Fruit fly (Drosophila melanogaster) Kc167 (cell line): Measurements from ENCODE around the gene CG11248.

Experiments
- Myc ChIP-seq: fragments of >200 bp; optimal IDR thresholded peaks from 2 replicates; lab custom pipeline; 2017; ENCODE audit warnings: missing external identifiers
- Sin3A ChIP-seq: fragments of >200 bp; optimal IDR thresholded peaks from 2 replicates; lab custom pipeline; 2018; ENCODE audit warnings: missing external identifiers
- h ChIP-seq: fragments of >200 bp; optimal IDR thresholded peaks from 3 replicates; lab custom pipeline; 2018; ENCODE audit warnings: missing external identifiers
- insv ChIP-seq: fragments of >200 bp; optimal IDR thresholded peaks from 3 replicates; lab custom pipeline; 2018; ENCODE audit warnings: missing external identifiers
- psq ChIP-seq: fragments of >200 bp; optimal IDR thresholded peaks from 2 replicates; lab custom pipeline; 2017; ENCODE audit warnings: missing external identifiers
- ttk ChIP-seq: sonication (Bioruptor generic); optimal IDR thresholded peaks from 2 replicates; lab custom pipeline; 2017; ENCODE audit warnings: missing external identifiers

CG11248 gene

DNA sequence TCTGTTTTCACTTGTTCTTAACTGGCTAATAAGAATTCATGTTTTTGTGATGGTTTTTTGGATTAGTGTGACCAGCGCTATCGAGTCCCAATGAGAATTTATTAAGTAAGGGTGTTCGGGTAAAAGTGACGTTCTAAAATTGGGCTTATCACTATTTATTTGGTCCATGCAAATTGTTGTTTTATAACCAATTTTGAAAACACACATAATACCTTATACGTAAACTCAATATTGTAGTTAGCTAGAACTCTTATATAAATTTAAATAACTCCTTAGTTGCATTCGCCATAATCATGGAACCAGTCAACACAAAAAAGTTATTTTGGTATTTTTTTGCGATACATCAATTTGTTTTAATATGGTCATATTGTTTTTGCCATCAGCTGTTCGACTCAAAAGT, at the start of gene CG11248, which contains the start of gene Als2:
TSS of gene CG11248 (plus strand) at position 364 of the 400 bp plus-strand sequence.
TSS of gene Als2 (minus strand) at position 69 of the 400 bp plus-strand sequence.
- TF ChIP-seq insv, result no peak
- no peak for TF ChIP-seq ttk (lab: Kevin White, UChicago)
- no peak for TF ChIP-seq psq
- TF ChIP-seq h, result no peak
- TF ChIP-seq Myc (lab: Kevin White, UChicago), result no peak
- no peak for TF ChIP-seq Sin3A (lab: Kevin White, UChicago)

DNA sequence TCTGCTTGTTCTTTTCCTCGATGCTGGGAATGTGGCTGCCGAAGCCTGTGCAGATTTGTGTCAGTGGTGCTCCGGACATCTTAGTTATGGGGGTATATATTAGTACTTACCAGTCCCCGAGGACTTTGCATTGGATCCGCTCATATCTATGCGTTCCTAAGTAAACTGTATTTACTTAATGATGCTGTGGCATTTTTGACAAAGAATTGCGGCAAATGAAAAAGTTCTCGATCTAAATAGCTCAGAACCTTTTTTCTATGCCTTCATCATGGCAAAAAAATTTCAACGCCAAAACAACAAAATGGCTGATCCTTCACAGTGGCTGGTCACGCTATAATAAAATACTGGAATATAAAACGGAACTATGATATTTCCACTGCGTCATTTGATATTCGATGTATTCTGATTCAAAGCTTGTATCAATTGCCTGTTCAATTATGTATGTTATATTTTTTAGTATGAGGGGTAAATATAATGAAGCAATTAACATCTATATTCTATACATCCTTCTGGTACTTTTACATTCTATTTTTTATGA, 45.6 kb upstream of the CG11248 start, which contains the start of gene MED1:
TSS of gene MED1 (minus strand) at position 295 of the 538 bp plus-strand sequence.
- TF ChIP-seq Myc (lab: Kevin White, UChicago), result no peak

DNA sequence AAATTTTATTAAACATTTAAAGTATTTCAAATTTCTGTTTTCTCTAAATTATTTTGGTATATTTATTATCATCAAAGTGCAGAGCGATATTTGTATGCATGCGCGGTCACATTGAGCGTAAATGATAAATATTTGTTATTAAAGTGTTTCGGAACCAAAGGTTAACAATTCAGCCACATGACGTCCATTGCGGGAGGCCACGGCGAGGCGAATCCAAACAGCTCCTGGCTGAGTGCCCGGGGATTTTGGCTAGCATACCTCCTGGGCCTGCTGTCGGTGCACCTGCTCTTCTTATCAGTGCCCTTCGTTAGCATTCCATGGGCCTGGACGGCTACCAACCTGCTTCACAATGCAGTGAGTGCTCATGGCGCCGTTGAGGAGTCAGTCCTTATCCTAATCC, 44.6 kb upstream of the CG11248 start, which contains the start of gene ORMDL:
TSS of gene ORMDL (plus strand) at position 98 of the 400 bp plus-strand sequence.
- TF ChIP-seq Sin3A (lab: Kevin White, UChicago), result no peak
- TF ChIP-seq h, result no peak
- TF ChIP-seq Myc (lab: Kevin White, UChicago), result no peak
- TF ChIP-seq ttk (lab: Kevin White, UChicago), result no peak
- TF ChIP-seq psq, result no peak
- no peak for TF ChIP-seq insv

DNA sequence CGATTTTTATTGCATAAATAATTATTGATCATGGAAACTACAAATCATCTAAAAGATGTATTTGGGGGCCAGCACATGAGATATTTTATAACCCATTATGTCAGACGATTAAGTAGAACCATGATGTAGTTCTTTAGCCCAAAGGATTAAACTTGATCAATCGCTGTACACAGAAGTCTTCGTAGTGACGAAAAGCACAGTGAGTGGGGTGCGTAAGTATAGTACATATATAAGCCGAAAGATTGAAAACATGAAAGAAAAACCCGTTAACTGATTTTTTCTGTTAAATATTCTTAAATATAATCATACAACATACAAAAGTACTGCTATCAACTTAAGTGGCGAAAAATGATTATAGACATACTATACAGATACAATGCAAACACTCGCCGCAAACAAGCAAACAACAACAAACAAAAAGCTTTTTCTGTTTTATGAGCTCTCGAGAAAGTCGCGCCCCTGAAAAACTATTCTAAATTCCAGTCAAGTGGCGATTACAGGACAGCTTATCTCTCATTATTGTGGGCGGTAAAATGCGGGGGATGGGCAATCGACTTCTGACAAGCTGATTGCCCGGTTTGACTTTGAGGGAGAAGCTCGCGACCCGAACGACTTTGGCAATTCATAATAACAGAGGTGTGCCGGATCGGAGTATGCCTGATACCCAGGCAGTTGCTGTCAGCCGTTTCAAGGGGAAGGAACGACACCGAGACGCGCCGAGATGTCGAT, 43.4 kb upstream of the CG11248 start, which contains the start of gene CG32444:
TSS of gene CG32444 (plus strand) at position 683 of the 729 bp plus-strand sequence.
- no peak for TF ChIP-seq insv
- no peak for TF ChIP-seq Sin3A (lab: Kevin White, UChicago)
- no peak for TF ChIP-seq psq
- TF ChIP-seq Myc (lab: Kevin White, UChicago), result no peak
- TF ChIP-seq h, result no peak
- no peak for TF ChIP-seq ttk (lab: Kevin White, UChicago)

DNA sequence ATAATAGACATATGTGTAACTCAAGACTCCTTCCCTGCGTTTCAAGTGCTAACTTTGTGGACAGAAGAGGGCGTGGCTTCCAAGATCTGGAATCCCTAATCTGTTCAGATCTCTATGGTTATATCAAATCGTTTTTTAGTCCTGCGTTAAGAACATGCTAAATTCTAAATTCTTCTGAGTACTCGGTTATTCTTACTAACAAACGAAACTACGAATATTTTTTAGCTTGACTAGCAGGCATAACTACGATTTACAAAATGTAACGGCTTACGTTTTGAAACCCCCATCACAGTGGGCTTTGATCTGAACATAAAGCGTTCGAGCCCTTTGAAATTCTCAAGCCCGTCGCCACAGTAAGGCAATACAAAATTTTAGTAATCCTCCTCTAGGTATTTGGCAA, 40.8 kb upstream of the CG11248 start, which contains the start of gene CG32445:
TSS of gene CG32445 (plus strand) at position 301 of the 400 bp plus-strand sequence.
- TF ChIP-seq Myc (lab: Kevin White, UChicago), result no peak
- no peak for TF ChIP-seq psq
- no peak for TF ChIP-seq Sin3A (lab: Kevin White, UChicago)
- TF ChIP-seq insv, result no peak
- TF ChIP-seq h, result no peak
- TF ChIP-seq ttk (lab: Kevin White, UChicago), result no peak

DNA sequence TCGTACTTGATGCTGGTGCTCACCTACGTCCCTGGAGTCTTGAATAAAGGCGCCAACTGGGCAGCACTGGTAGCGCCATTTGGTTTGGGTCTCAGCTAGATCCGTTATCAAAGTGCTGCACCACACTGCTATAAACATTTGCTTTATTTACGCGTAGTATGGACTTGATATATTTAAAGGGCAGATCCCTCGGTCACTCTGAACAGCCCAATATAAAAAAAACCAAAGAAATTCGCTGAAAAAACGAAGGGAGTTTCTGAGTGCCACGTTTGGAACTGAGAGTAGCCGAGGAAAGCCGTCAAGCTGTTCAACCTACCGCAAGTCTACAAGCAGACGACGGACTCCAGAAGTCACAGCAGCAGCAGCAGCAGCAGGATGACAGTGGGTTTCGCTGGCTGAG, 39.0 kb upstream of the CG11248 start, which contains the start of gene Atox1:
TSS of gene Atox1 (plus strand) at position 181 of the 400 bp plus-strand sequence.
- TF ChIP-seq Myc (lab: Kevin White, UChicago), result no peak

DNA sequence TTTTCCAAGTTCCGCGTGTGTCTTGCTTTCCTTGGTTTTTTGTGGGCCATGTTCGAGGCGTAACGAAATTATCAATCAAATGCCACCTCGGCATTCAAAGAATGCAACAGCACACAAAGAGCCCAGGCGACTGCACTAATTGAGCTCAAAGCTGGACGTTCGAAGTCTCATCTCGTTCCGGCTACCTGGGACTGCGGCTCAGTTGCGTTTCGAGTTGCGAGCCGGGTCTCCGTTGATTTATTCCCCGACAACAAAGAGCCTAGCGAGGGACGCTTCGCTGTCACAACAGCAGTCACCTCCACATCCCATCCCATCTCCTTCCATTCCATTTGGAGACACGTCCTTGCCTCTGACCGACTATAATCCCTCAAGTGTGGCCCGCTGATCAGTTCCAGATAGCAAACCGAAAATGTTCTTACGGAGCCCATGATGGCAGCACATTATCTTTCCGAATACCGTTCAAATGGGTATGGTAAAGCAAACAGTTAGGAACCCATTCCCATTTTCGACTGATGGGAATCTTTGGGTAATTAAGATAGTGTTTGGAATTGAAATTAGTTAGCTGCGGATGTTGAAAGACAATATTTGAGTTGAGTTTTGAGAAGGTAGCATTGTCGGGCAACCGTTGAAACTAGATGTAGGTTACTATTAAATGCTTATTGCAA, 36.8 kb upstream of the CG11248 start:
- TF ChIP-seq ttk (lab: Kevin White, UChicago) (no peak), psq (no peak)

DNA sequence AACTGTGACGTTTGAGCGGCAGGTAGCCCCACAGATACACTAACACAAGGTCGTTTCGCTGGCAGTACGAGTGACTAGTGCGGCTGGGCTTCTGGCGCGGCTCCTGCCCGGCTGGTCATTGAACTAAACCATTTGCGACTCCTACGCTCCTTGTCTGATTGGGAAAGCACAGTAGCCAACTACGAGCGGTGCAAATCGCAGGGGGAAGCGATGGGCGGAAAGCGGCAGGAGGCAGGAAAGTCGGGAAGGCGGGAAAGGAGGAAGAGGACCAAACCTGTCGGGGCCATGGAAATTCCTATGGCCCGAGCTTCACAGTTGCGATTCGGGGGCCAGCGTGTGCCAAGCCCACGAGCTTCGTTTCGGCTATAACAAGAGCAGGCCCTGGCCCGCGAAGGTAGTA, 35.7 kb upstream of the CG11248 start:
- TF ChIP-seq psq, result no peak
- no peak for TF ChIP-seq Sin3A (lab: Kevin White, UChicago)

DNA sequence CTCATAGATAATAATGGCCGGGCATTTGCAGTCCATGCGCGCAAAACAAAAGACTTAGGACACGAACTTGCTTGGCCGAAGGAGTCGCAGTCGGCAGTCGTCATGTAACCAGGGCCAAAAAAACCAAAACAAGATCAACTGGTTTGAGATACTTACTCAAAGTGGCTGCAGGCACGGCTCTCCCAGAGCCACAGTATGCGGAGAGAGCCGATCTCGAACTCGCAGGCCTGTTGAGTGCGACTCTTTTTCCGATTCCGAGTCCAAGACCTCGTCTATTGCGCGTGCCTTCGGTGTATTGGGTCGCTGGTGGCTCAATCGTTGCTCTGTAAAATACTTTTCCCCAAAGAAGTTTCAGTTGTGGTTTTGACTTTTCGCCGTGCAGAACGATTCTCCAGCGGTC, 35.2 kb upstream of the CG11248 start, which contains the start of gene CG43980:
TSS of gene CG43980 (plus strand) at position 352 of the 400 bp plus-strand sequence.
- TF ChIP-seq psq (no peak), insv (no peak), h (no peak), Myc (lab: Kevin White, UChicago) (no peak), ttk (lab: Kevin White, UChicago) (no peak), Sin3A (lab: Kevin White, UChicago) (no peak)

DNA sequence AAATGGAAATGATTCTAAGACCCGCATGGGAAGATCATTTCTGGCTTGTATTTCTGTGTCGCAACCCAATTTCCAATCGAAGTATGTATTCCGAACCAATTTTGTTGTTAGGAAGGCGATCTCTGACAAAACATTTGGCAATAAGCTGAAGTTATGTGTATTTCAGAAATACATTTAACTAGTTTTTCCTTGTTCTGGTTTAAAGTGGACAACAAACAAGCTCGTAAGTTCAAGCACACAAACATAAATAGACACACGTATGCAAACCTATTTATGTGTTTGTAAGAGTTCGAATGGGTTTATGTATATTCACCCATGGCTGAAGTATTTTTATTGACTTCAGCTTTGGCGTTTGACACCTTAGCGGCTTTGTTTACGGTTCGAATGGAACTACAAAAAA, 34.0 kb upstream of the CG11248 start:
- TF ChIP-seq psq (no peak), h (no peak), ttk (lab: Kevin White, UChicago) (no peak), insv (no peak), Myc (lab: Kevin White, UChicago) (no peak), Sin3A (lab: Kevin White, UChicago) (no peak)

DNA sequence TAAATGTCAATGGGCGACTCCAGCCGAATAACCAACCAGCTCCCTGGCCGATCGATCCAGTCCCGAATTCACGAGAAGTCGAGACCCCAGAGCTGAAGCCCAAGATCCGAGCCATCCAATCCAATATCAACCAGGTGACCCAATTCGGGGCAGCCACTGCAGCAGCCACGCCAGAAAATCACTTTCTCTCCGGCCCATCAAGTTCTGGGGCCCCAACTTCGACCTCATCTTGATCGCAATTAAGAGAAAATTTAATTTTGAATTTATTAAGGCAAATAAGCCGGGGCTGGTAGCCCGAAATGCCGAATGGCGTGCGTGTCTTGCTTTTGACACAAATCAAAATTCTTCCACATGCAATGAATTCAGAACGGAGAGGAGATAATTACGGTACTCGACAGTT, 32.0 kb upstream of the CG11248 start:
- TF ChIP-seq insv, result no peak
- no peak for TF ChIP-seq psq
- no peak for TF ChIP-seq ttk (lab: Kevin White, UChicago)
- TF ChIP-seq Sin3A (lab: Kevin White, UChicago), result no peak

DNA sequence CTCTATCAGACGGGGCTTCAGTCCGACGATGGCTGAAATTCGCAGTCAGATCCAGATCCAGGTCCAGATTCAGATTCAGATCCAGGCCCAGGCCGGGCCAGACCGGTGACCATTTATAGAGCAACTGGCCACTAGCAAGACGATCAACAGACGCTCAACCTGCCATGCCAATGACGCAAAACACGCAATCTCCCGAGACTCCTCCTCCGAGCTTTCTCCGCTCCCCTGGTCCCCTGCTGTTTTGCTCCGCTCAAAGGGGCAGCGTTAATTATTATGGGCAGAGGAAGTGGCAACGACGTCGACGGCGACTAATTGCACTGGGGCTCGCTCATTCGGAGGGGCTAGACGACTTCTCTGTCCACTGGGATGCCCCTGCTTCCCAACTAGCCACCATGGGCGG, 28.4 kb upstream of the CG11248 start:
- TF ChIP-seq Sin3A (lab: Kevin White, UChicago) (no peak), psq (no peak), ttk (lab: Kevin White, UChicago) (no peak), Myc (lab: Kevin White, UChicago) (no peak), insv (no peak), h (no peak)

DNA sequence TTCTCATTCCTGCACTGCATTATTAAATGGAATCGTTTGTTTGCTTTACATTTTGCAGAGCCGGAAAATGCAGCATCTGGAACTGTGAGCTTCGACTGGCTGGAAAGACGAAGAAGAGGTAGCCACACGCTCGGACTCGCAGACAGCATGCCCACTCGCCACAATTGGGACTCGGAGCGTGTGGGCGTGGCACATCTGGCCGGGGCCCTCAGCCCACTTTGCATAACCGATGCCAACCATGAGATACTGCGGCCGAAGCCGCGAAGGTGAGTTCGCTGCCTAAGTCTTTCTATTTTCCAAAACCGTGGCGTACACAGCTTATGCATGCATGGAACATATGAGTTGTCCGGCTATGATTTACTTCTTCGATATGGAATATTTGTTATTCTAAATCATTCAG, 27.7 kb upstream of the CG11248 start:
- no peak for TF ChIP-seq psq
- no peak for TF ChIP-seq insv
- TF ChIP-seq ttk (lab: Kevin White, UChicago), result no peak
- TF ChIP-seq Sin3A (lab: Kevin White, UChicago), result no peak
- TF ChIP-seq Myc (lab: Kevin White, UChicago), result no peak
- TF ChIP-seq h, result no peak
